Worm (Caenorhabditis elegans) whole organism, L4/young adult: ENCODE measurements around the gene txdc-12.1.

Experiments used
- W03F9.2 ChIP-seq: fragments of 150-350 bp; optimal IDR thresholded peaks from 2 replicates; lab custom pipeline; 2014; ENCODE audit warnings: missing biosample characterization, missing genetic modification characterization
- dao-5 ChIP-seq: sonication (generic microtip); optimal IDR thresholded peaks from 2 replicates; lab custom pipeline; 2016; ENCODE audit warnings: missing genotype, missing genetic modification characterization, moderate library complexity, missing compliant biosample characterization
- him-1 ChIP-seq: sonication (generic microtip); optimal IDR thresholded peaks from 2 replicates; lab custom pipeline; 2016; ENCODE audit warnings: missing genotype, missing genetic modification reagents, missing genetic modification characterization, missing compliant biosample characterization

The txdc-12.1 gene

DNA sequence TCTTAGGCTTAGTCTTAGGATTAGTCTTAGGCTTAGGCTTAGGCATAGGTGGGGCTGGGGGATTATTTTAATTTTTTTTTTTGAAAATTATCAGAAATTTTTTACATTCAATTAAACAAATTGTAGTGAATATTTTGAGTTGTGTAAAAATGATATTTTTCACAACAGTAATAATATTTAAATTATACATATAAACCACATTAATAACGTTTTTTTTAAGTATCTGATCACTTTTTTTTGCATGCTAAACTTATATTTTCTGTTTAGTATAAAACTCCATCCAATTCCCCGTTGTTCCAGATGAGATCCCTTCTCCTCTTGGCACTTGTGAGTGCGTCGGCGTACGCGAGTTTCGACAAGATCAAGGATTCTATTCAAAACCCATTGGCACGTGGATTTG is at the start of gene txdc-12.1:
TSS of gene txdc-12.1 (plus strand) at position 301 of the 400 bp plus-strand sequence.
- TF ChIP-seq dao-5 (tag; lab: Kevin White, UChicago): no peak
- no peak for TF ChIP-seq W03F9.2 (tag; lab: Kevin White, UChicago)
- no peak for TF ChIP-seq him-1

DNA sequence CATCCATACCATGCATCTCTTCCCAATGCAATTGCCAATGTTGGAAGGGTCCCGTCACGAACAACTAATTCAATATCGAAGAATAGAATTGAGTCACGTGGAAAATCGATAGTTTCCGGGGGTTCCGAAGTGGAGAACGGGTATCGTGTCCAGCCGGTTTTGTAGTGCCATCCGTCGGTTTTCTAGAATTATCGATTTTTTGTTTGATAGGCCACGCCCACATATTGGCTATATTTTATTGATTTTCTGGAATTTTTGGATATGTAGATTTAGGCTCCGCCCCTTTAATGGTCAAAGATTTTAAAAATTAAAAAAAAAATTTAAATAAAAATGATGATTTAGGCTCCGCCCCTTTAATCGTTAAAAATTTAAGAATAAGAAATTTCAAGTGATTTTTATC is 41.0 kb upstream of the txdc-12.1 start:
- TF ChIP-seq dao-5 (tag; lab: Kevin White, UChicago): no peak
- TF ChIP-seq him-1: no peak
- no peak for TF ChIP-seq W03F9.2 (tag; lab: Kevin White, UChicago)

DNA sequence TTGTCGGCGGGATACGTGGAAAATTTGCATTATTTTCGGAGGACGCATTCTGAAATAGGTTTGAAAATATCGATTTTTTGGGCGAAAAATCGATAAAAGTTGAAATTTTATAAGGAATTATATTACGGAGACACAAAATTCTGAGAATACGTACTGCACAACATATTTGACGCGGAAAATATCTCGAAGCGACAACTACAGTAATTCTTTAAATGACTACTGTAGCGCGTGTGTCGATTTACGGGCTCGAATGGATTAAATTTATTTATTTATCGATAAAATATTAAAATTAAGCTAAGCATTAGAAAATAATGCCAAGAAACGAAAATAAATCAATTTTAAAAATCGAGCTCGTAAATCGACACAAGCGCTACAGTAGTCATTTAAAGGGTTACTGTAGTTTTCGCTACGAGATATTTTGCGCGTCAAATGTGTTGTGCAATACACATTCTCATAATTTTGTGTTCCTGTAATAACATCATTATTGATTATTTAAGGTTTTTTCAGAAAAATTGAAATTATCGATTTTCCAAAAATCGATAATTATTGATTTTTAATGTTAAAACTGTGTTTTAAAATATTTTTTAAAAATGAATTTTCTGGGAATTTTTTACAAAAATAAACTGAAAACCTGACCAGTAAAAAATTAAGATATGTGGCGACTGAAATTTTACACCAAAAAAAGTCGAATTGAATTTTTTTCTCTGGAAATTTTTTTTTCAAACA is 40.1 kb upstream of the txdc-12.1 start, which contains the start of gene polg-1:
TSS of gene polg-1 (minus strand) at position 51 of the 726 bp plus-strand sequence.
- TF ChIP-seq W03F9.2 (tag; lab: Kevin White, UChicago) (no peak), dao-5 (tag; lab: Kevin White, UChicago) (no peak), him-1 (no peak)

ce11 chrII:12202281-12202680 is 37.9 kb upstream of the txdc-12.1 start, which contains the start of gene trpp-5:
trpp-5 (minus strand) TSS chrII:12202381.
- no peak for TF ChIP-seq dao-5 (tag; lab: Kevin White, UChicago)
- TF ChIP-seq him-1: no peak
- no peak for TF ChIP-seq W03F9.2 (tag; lab: Kevin White, UChicago)

ce11 chrII:12202921-12203320 is 37.3 kb upstream of the txdc-12.1 start, which contains the start of gene aqp-12:
aqp-12 (plus strand) TSS chrII:12203221.
- TF ChIP-seq W03F9.2 (tag; lab: Kevin White, UChicago) (no peak), him-1 (no peak), dao-5 (tag; lab: Kevin White, UChicago) (no peak)

DNA sequence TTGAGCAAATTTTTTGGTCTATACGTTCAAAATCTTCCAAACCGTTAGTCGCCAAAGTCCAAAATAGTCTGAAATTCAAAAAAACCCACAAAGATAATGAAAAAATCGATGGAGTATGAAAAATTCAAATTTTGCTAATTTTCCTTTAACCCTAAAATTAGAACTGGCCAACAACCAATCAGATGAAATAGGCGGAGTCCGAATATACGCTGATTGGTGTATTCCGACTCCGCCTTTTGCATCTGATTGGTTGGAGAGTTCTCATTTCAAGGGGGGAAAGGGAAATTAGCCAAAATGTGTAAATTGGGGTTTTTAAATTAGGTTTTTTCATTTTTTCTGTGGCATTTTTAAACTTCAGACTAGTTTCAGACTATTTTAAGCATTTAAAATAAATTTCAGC is 35.6 kb upstream of the txdc-12.1 start:
- TF ChIP-seq W03F9.2 (tag; lab: Kevin White, UChicago) (no peak), him-1 (no peak), dao-5 (tag; lab: Kevin White, UChicago) (no peak)

- no peak for TF ChIP-seq W03F9.2 (tag; lab: Kevin White, UChicago)
Measured at ce11 chrII:12208741-12209140, 31.4 kb upstream of the txdc-12.1 start.

DNA sequence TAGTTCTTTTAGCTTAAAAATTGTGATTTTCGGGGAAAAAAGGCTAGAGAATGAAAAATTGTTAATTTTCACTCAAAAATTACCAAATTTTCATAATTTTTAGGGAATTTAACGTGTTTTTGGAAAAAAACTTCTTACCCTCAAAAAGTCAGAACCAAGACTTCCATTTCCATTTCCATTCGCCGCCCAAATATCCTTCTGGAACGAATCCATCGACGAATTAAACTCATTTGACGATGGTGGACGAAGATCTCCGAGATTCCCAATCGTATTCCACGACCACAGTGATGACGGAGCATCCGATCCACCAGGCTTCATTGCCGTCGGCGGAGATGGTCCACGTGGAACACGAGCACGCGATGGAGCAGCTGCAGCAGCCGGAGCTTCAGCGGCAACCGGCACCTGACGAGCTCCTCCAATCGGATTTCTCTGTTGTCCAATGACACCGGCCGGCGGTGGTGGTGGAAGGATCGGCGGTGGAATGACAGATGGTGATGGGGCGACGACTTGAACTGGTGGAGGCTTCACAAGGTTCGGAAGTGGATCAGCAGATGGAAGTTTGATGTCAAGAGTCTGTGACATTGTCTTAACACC is 28.4 kb upstream of the txdc-12.1 start:
- no peak for TF ChIP-seq W03F9.2 (tag; lab: Kevin White, UChicago)
- no peak for TF ChIP-seq him-1
- TF ChIP-seq dao-5 (tag; lab: Kevin White, UChicago): no peak

DNA sequence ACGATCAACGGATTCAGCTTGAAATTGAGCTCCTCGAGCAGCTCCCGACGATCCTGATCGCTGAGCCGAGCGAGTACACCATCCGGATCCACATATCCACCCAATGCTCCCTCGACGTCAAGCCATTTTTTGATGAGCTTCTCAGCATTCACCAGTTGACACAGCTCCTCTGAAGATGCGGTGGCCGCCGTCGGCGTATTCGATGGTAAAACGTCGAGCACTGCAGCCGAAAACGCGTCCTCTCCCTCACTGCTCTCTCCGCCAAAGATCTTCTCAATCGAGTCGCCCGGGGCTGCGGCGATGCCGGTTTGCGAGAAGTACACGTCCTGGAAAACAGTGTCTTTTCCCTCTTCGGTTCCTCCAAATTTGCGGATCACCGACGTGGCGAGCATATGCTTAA is 25.6 kb upstream of the txdc-12.1 start:
- TF ChIP-seq him-1 (no peak), dao-5 (tag; lab: Kevin White, UChicago) (no peak), W03F9.2 (tag; lab: Kevin White, UChicago) (no peak)

DNA sequence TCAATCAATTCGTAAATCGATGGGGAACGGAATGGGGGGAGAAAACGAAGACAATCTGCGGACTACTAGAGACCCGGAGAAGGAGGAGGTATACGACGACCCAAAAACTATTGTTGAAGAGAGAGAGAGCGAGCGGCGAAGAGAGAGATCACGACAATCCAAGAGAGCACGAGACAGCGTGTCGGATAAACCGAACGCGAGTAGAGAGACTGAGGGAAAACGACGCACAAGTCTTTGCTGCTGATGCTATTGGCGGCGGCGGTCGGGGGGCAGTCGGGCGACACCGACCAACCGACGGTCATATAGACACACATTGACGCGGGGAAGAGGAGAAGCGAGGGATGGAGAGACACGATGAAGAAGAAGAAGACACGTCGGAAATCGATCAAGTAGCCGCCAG is 17.7 kb upstream of the txdc-12.1 start:
- TF ChIP-seq him-1 (peak; percentile 5), W03F9.2 (tag; lab: Kevin White, UChicago) (peak; percentile 20), dao-5 (tag; lab: Kevin White, UChicago) (peak; percentile 31)

ce11 chrII:12224916-12225406 is 15.2 kb upstream of the txdc-12.1 start, which contains the start of the genes pqn-87 and rsr-2:
pqn-87 (minus strand) TSS chrII:12225086.
rsr-2 (plus strand) TSS chrII:12225356.
- TF ChIP-seq W03F9.2 (tag; lab: Kevin White, UChicago): no peak
- TF ChIP-seq him-1: no peak
- TF ChIP-seq dao-5 (tag; lab: Kevin White, UChicago): no peak

ce11 chrII:12226192-12226591 is 14.0 kb upstream of the txdc-12.1 start:
- TF ChIP-seq him-1 (no peak), dao-5 (tag; lab: Kevin White, UChicago) (no peak), W03F9.2 (tag; lab: Kevin White, UChicago) (no peak)

DNA sequence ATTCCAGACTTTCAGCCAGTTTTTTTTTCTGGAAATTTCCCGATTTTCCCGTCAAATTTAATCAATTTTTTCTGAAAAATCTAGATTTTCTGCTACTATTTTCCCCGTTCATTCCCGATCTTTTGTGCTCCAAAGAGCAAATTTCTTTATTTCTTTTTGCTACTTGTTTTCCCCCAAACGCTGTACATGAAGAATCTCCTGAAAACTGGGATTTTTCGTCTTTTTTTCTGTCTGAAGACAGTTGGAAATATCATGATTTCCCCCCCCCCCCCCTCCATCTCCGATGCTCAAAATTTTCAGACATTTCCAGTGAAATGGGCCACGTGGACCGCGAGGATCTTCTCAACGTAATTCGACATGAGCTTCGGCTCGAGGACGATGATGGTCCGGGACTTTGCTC is 12.2 kb upstream of the txdc-12.1 start, which contains the start of gene sinh-1:
TSS of gene sinh-1 (plus strand) at position 301 of the 400 bp plus-strand sequence.
- TF ChIP-seq W03F9.2 (tag; lab: Kevin White, UChicago): no peak
- TF ChIP-seq him-1: no peak
- TF ChIP-seq dao-5 (tag; lab: Kevin White, UChicago): no peak

ce11 chrII:12237555-12237954 is 2.6 kb upstream of the txdc-12.1 start:
- TF ChIP-seq W03F9.2 (tag; lab: Kevin White, UChicago) (no peak), him-1 (no peak), dao-5 (tag; lab: Kevin White, UChicago) (no peak)
